Fruit fly (Drosophila melanogaster) whole organism, prepupa: ENCODE measurements around the gene THADA.
A peak's percentile ranks its signal among the peaks of the same experiment; 100 is the strongest.

Experiments
- Blimp-1 ChIP-seq: fragments of 200-800 bp; sonication (Bioruptor generic); optimal IDR thresholded peaks from 3 replicates; lab custom pipeline; 2017; ENCODE audit warnings: missing biosample characterization, missing genetic modification characterization, mild to moderate bottlenecking, moderate library complexity, missing genetic modification reagents
- CG4318 ChIP-seq: fragments of 200-800 bp; sonication (Bioruptor generic); optimal IDR thresholded peaks from 3 replicates; lab custom pipeline; 2017; ENCODE audit warnings: missing biosample characterization, mild to moderate bottlenecking, missing genetic modification characterization
- CG9139 ChIP-seq: fragments of 200-800 bp; sonication (Bioruptor generic); optimal IDR thresholded peaks from 3 replicates; lab custom pipeline; 2017; ENCODE audit warnings: missing biosample characterization, mild to moderate bottlenecking, missing genetic modification characterization
- Met ChIP-seq: fragments of 200-800 bp; sonication (Bioruptor generic); optimal IDR thresholded peaks from 3 replicates; lab custom pipeline; 2016; ENCODE audit warnings: missing biosample characterization, missing genetic modification characterization
- Sox15 ChIP-seq: fragments of 200-800 bp; sonication (Bioruptor generic); optimal IDR thresholded peaks from 3 replicates; lab custom pipeline; 2016; ENCODE audit warnings: missing biosample characterization, missing genetic modification characterization
- acj6 ChIP-seq: fragments of 200-800 bp; sonication (Bioruptor generic); optimal IDR thresholded peaks from 3 replicates; lab custom pipeline; 2016; ENCODE audit warnings: missing biosample characterization, missing genetic modification characterization
- eg ChIP-seq: fragments of 200-800 bp; sonication (Bioruptor generic); IDR thresholded peaks from 3 replicates; pipeline ENCODE4 v1.3.6; 2022; ENCODE audit warnings: missing biosample characterization, missing genetic modification characterization
- svp ChIP-seq: fragments of 200-800 bp; sonication (Bioruptor generic); peaks from one replicate; lab custom pipeline; 2016; ENCODE audit warnings: missing biosample characterization, missing genetic modification characterization

DNA sequence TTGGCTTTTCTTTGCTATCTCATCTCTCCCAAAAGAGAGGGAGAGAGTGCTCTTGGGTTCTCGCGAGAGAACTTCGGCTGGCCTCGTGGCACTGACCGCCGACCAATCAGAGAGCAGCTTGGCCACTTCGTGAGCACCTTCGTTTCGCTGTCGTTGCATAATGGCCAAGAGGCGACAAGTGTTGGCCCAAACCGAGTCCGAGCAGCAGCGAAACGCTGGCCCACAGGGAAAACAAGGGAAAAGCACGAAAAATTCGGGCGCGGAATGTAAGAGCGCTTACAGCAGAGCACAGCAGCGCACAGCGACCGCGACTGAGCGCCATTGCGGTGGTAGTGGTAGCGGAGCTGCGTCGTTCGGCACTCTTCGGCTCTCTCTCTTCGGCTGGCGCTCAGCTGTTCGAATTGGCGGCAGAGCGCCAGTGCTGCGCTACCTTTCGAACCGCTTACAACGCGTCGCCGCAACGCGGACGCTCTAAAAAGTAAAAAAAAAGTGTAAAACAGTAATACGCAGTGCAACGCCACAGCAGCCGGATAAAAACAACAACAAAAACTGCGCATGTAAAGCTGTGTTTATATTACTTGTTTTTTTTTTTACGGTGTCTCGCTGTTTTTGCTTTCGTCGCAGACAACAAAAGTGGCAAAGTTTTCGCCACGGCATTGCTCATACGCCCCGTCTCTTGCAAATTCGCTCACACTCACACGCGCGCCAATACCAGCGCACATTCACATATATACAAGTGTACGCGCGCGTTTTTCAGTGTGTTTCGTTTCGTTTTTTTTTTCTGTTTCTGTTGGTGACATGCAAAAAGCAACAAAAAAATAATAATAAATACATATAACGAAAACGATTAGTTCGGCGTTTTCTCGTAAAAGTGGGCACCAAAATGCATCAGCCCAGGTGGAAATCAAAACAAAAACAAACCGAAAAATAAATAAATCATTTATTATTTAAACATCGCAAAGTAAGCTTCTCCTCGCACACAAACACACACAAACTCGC is 21.9 kb upstream of the THADA start:
- TF ChIP-seq acj6 (GFP tag; lab: Kevin White, UChicago) = no peak
- peak; percentile 73 for TF ChIP-seq svp (GFP tag; lab: Kevin White, UChicago)
- TF ChIP-seq CG4318 = no peak
- peak; percentile 39 for TF ChIP-seq Blimp-1 (GFP tag; lab: Kevin White, UChicago)
- peak; percentile 57 for TF ChIP-seq CG9139
- no peak for TF ChIP-seq Sox15 (GFP tag; lab: Kevin White, UChicago)
- no peak for TF ChIP-seq Met (GFP tag; lab: Kevin White, UChicago)
- TF ChIP-seq eg (GFP tag; lab: Robert Waterston, UW) = peak; percentile 82
